Fruit fly (Drosophila melanogaster) whole organism, pupa: ENCODE data around the gene CG33934.

Experiments used
- CG10348 ChIP-seq: fragments of 200-800 bp; sonication (Bioruptor generic); IDR thresholded peaks from 2 replicates; pipeline ENCODE4 v1.3.6; 2022; ENCODE audit warnings: missing biosample characterization, missing genetic modification characterization
- CG12605 ChIP-seq: fragments of 200-800 bp; sonication (Bioruptor generic); IDR thresholded peaks from 2 replicates; pipeline ENCODE4 v1.3.6; 2022; ENCODE audit warnings: missing biosample characterization, missing genetic modification characterization
- CG13204 ChIP-seq: fragments of 200-800 bp; sonication (Bioruptor generic); optimal IDR thresholded peaks from 2 replicates; lab custom pipeline; 2018; ENCODE audit warnings: missing biosample characterization, mild to moderate bottlenecking, missing genetic modification characterization, moderate library complexity
- CG14655 ChIP-seq: fragments of 200-800 bp; sonication (Bioruptor generic); optimal IDR thresholded peaks from 3 replicates; lab custom pipeline; 2017; ENCODE audit warnings: mild to moderate bottlenecking, missing biosample characterization, missing genetic modification reagents, missing genetic modification characterization
- CG15710 ChIP-seq: fragments of 200-800 bp; sonication (Bioruptor generic); optimal IDR thresholded peaks from 2 replicates; lab custom pipeline; 2018; ENCODE audit warnings: missing biosample characterization, mild to moderate bottlenecking, missing genetic modification characterization, moderate library complexity
- CG17806 ChIP-seq: fragments of 200-800 bp; sonication (Bioruptor generic); optimal IDR thresholded peaks from 2 replicates; lab custom pipeline; 2018; ENCODE audit warnings: missing biosample characterization, mild to moderate bottlenecking, missing genetic modification characterization, moderate library complexity
- CG32121 ChIP-seq: fragments of 200-800 bp; sonication (Bioruptor generic); IDR thresholded peaks from 2 replicates; pipeline ENCODE4 v1.3.6; 2022; ENCODE audit warnings: missing biosample characterization, missing genetic modification characterization
- CG34367 ChIP-seq: fragments of 200-800 bp; sonication (Bioruptor generic); optimal IDR thresholded peaks from 2 replicates; lab custom pipeline; 2018; ENCODE audit warnings: missing biosample characterization, mild to moderate bottlenecking, missing genetic modification characterization
- CG4496 ChIP-seq: fragments of 200-800 bp; sonication (Bioruptor generic); IDR thresholded peaks from 3 replicates; pipeline ENCODE4 v1.3.6; 2022; ENCODE audit warnings: missing biosample characterization, missing genetic modification characterization
- CG8159 ChIP-seq: fragments of 200-800 bp; sonication (Bioruptor generic); optimal IDR thresholded peaks from 3 replicates; lab custom pipeline; 2018; ENCODE audit warnings: missing biosample characterization, mild to moderate bottlenecking, missing genetic modification characterization, moderate library complexity
- CG8301 ChIP-seq: fragments of 200-800 bp; sonication (Bioruptor generic); optimal IDR thresholded peaks from 2 replicates; lab custom pipeline; 2018; ENCODE audit warnings: missing biosample characterization, mild to moderate bottlenecking, missing genetic modification characterization
- CG9948 ChIP-seq: fragments of 200-800 bp; sonication (Bioruptor generic); optimal IDR thresholded peaks from 2 replicates; lab custom pipeline; 2018; ENCODE audit warnings: missing biosample characterization, mild to moderate bottlenecking, missing genetic modification characterization, moderate library complexity
- D1 ChIP-seq: fragments of 200-800 bp; sonication (Bioruptor generic); optimal IDR thresholded peaks from 2 replicates; lab custom pipeline; 2018; ENCODE audit warnings: missing biosample characterization, mild to moderate bottlenecking, missing genetic modification characterization, moderate library complexity
- EcR ChIP-seq: fragments of 200-800 bp; sonication (Bioruptor generic); optimal IDR thresholded peaks from 3 replicates; lab custom pipeline; 2019; ENCODE audit warnings: missing biosample characterization, missing genetic modification characterization, mild to moderate bottlenecking, moderate library complexity, missing genetic modification reagents
- Ets98B ChIP-seq: fragments of 200-800 bp; sonication (Bioruptor generic); IDR thresholded peaks from 2 replicates; pipeline ENCODE4 v1.3.6; 2022; ENCODE audit warnings: missing biosample characterization, missing genetic modification characterization
- Pif1A ChIP-seq: fragments of 200-800 bp; sonication (Bioruptor generic); optimal IDR thresholded peaks from 3 replicates; lab custom pipeline; 2016; ENCODE audit warnings: missing biosample characterization, missing genetic modification characterization
- Pif1B ChIP-seq: fragments of 200-800 bp; sonication (Bioruptor generic); optimal IDR thresholded peaks from 3 replicates; lab custom pipeline; 2016; ENCODE audit warnings: missing biosample characterization, missing genetic modification characterization
- Snoo ChIP-seq: fragments of 200-800 bp; sonication (Bioruptor generic); optimal IDR thresholded peaks from 3 replicates; lab custom pipeline; 2017; ENCODE audit warnings: missing biosample characterization, mild to moderate bottlenecking, missing genetic modification characterization, inconsistent platforms
- fd96Ca ChIP-seq: fragments of 200-800 bp; sonication (Bioruptor generic); IDR thresholded peaks from 3 replicates; pipeline ENCODE4 v1.3.6; 2022; ENCODE audit warnings: missing biosample characterization, missing genetic modification characterization
- gl ChIP-seq: fragments of 200-800 bp; sonication (Bioruptor generic); optimal IDR thresholded peaks from 2 replicates; lab custom pipeline; 2018; ENCODE audit warnings: missing biosample characterization, mild to moderate bottlenecking, missing genetic modification characterization
- rn ChIP-seq: fragments of 200-800 bp; sonication (Bioruptor generic); IDR thresholded peaks from 2 replicates; pipeline ENCODE4 v1.3.6; 2022; ENCODE audit warnings: missing biosample characterization, missing genetic modification characterization

The CG33934 gene

dm6 chr3R:20008372-20009051 lies 34.0 kb upstream of the CG33934 start, which contains the start of the genes Hs6st and MED25:
Gene Hs6st, minus strand, starts transcription at chr3R:20008512.
Gene MED25, plus strand, starts transcription at chr3R:20008947.
- TF ChIP-seq CG9948 (tag; lab: Kevin White, UChicago) (peak; percentile 40), CG15710 (tag; lab: Kevin White, UChicago) (peak; percentile 13), CG17806 (tag; lab: Kevin White, UChicago) (no peak), CG10348 (GFP tag; lab: Robert Waterston, UW) (no peak), CG14655 (GFP tag; lab: Kevin White, UChicago) (no peak), Pif1B (no peak), fd96Ca (no peak), CG8301 (no peak), gl (tag; lab: Kevin White, UChicago) (no peak), CG8159 (tag; lab: Kevin White, UChicago) (peak; percentile 66), D1 (tag; lab: Kevin White, UChicago) (no peak), CG12605 (GFP tag; lab: Robert Waterston, UW) (peak; percentile 5; the same call in 1 of the 2 replicates), CG34367 (tag; lab: Kevin White, UChicago) (no peak), CG32121 (no peak; the same call in 1 of the 2 replicates), CG4496 (GFP tag; lab: Robert Waterston, UW) (peak; percentile 50; the same call in 2 of the 3 replicates), Pif1A (GFP tag; lab: Kevin White, UChicago) (no peak), rn (no peak), Ets98B (GFP tag; lab: Robert Waterston, UW) (peak; percentile 5; the same call in 1 of the 2 replicates), CG13204 (GFP tag; lab: Kevin White, UChicago) (no peak), Snoo (tag; lab: Kevin White, UChicago) (no peak), EcR (GFP tag; lab: Kevin White, UChicago) (no peak)

DNA sequence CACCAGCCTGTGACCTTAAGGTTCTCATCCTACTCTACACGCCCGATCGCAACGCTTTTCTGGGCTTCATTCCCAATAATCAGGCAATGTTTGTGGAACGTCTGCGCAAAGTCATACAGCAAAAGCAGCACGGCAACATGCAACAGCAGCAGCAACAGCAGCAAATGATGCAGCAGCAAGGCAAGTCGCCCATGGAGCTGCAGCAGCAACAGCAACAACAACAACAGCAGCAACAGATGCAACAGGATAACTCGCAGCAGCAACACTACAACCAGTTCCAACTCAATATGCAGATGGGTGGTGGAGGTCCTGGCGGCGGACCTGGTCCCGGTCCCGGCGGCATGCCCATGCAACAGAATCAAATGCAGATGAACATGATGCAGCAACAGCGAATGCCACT lies 31.6 kb upstream of the CG33934 start:
- no peak for TF ChIP-seq rn
- no peak for TF ChIP-seq gl (tag; lab: Kevin White, UChicago)
- no peak for TF ChIP-seq CG9948 (tag; lab: Kevin White, UChicago)
- TF ChIP-seq CG17806 (tag; lab: Kevin White, UChicago) = no peak
- TF ChIP-seq Pif1B = no peak
- TF ChIP-seq CG15710 (tag; lab: Kevin White, UChicago) = no peak

- TF ChIP-seq CG13204 (GFP tag; lab: Kevin White, UChicago) = no peak
Measured at dm6 chr3R:20012688-20013087, 29.9 kb upstream of the CG33934 start.

DNA sequence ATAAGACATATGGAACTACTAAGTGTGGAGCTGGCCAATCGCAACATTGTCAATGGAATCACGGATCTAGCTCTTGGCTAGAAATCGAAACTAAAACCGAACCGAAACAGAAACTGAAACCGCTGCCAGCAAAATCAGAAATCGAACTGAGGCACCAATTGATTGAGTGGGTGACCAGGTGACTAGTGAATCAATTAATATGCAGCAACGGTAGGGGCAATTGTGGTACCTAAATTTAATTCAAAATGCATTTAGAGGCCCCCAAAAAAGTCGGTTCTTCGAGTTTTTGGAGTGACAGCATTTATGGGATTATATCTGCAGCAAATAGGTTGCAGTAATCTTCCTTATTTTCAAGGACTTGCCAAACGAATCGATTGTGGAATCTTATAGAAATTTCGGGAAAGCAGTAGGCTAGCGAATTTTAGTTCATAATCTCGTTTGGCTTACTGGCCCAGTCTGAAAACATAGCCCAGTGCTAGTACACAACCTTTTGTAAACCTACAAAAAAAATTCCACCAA lies 29.1 kb upstream of the CG33934 start, which contains the start of the genes CG17190 and CG4836:
Gene CG17190 (minus strand): TSS at position 101 of the 519 bp plus-strand sequence.
Gene CG4836 (plus strand): TSS at position 469 of the 519 bp plus-strand sequence.
- TF ChIP-seq CG9948 (tag; lab: Kevin White, UChicago) (no peak), CG8159 (tag; lab: Kevin White, UChicago) (no peak), CG12605 (GFP tag; lab: Robert Waterston, UW) (no peak), CG14655 (GFP tag; lab: Kevin White, UChicago) (no peak), CG15710 (tag; lab: Kevin White, UChicago) (no peak), gl (tag; lab: Kevin White, UChicago) (no peak), Pif1B (no peak), CG10348 (GFP tag; lab: Robert Waterston, UW) (no peak), D1 (tag; lab: Kevin White, UChicago) (no peak), CG13204 (GFP tag; lab: Kevin White, UChicago) (no peak), CG34367 (tag; lab: Kevin White, UChicago) (no peak), CG4496 (GFP tag; lab: Robert Waterston, UW) (no peak), EcR (GFP tag; lab: Kevin White, UChicago) (no peak), CG17806 (tag; lab: Kevin White, UChicago) (no peak), CG32121 (no peak), CG8301 (no peak), fd96Ca (no peak), rn (no peak), Snoo (tag; lab: Kevin White, UChicago) (no peak), Ets98B (GFP tag; lab: Robert Waterston, UW) (no peak)

DNA sequence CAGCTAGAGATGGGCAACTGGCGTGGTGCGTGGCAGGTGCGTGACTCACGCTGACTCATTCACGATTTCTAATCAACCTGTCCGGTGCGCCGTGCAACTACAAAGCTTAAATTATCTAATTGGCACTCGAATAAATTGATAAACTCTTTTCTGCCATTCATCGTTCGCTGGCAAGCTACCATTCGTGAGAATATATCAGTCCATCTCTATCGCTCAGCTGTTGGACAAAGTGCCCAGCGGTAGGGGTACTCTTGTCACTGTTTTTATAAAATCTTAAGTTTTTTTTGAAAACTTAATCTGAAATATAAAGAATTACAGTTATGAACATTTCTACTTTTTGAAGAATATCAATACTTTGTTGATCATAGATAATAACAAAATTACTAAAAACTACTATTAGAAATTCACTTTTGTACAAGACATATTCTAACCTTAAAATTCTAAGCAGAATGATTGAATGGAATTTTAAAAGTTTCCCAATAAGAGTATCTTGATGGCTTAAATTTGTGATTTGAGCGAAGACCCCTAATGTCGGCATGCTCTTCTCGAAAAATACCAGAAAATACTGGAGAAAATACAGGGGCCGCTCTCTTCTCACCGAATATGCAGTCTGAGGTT lies 21.3 kb upstream of the CG33934 start, which contains the start of the genes PIG-L and psidin:
Gene PIG-L (minus strand): TSS at position 187 of the 618 bp plus-strand sequence.
Gene psidin (plus strand): TSS at position 553 of the 618 bp plus-strand sequence.
- TF ChIP-seq CG34367 (tag; lab: Kevin White, UChicago) (peak; percentile 83), CG13204 (GFP tag; lab: Kevin White, UChicago) (no peak), CG8301 (peak; percentile 51), EcR (GFP tag; lab: Kevin White, UChicago) (no peak), rn (peak; percentile 23), Ets98B (GFP tag; lab: Robert Waterston, UW) (peak; percentile 30; the same call in 1 of the 2 replicates), gl (tag; lab: Kevin White, UChicago) (no peak), CG12605 (GFP tag; lab: Robert Waterston, UW) (peak; percentile 52), CG32121 (peak; percentile 66), CG15710 (tag; lab: Kevin White, UChicago) (peak; percentile 88), CG10348 (GFP tag; lab: Robert Waterston, UW) (no peak), D1 (tag; lab: Kevin White, UChicago) (no peak), Pif1B (no peak), CG8159 (tag; lab: Kevin White, UChicago) (peak; percentile 72), CG14655 (GFP tag; lab: Kevin White, UChicago) (no peak), Snoo (tag; lab: Kevin White, UChicago) (peak; percentile 85), CG17806 (tag; lab: Kevin White, UChicago) (peak; percentile 46), CG4496 (GFP tag; lab: Robert Waterston, UW) (peak; percentile 39; the same call in 2 of the 3 replicates), CG9948 (tag; lab: Kevin White, UChicago) (peak; percentile 81), Pif1A (GFP tag; lab: Kevin White, UChicago) (no peak), fd96Ca (peak; percentile 62; the same call in 2 of the 3 replicates)
